Fruit fly (Drosophila melanogaster): ENCODE measurements around the gene CtIP.

The CtIP gene

dm6 chr3L:20474789-20475208 lies 38.7 kb downstream of the CtIP start (continued):
- peak; percentile 37 for TF ChIP-seq salm (tag; optimal IDR thresholded peaks at IDR 0.05)
- no peak for TF ChIP-seq Sry-β (GFP tag; optimal IDR thresholded peaks at IDR 0.05)
- peak; percentile 88 for TF ChIP-seq fu2 (GFP tag; optimal IDR thresholded peaks at IDR 0.05)
- TF ChIP-seq tx (GFP tag; optimal IDR thresholded peaks at IDR 0.05), result peak; percentile 76
- TF ChIP-seq rib (GFP tag; IDR thresholded peaks at IDR 0.05), result no peak
- TF ChIP-seq Nf-YA (GFP tag; IDR thresholded peaks at IDR 0.05), result no peak
- no peak for TF ChIP-seq CG17361 (GFP tag; IDR thresholded peaks at IDR 0.05)
- TF ChIP-seq CG9876 (GFP tag; optimal IDR thresholded peaks at IDR 0.05), result peak; percentile 82
- peak; percentile 85 for TF ChIP-seq CG2712 (tag; optimal IDR thresholded peaks at IDR 0.05)
- peak; percentile 91 for TF ChIP-seq PHDP (tag; optimal IDR thresholded peaks at IDR 0.05)
- peak; percentile 84 for TF ChIP-seq trh (GFP tag; optimal IDR thresholded peaks at IDR 0.05)
- TF ChIP-seq gcm2 (GFP tag; optimal IDR thresholded peaks at IDR 0.05), result peak; percentile 47
- no peak for TF ChIP-seq CG1832 (GFP tag; optimal IDR thresholded peaks at IDR 0.05)
- TF ChIP-seq insv (GFP tag; optimal IDR thresholded peaks at IDR 0.05), result peak in 1 of 2 experiments; percentile 62
- TF ChIP-seq CG2116 (GFP tag; optimal IDR thresholded peaks at IDR 0.05), result peak; percentile 64
- TF ChIP-seq unpg (GFP tag; optimal IDR thresholded peaks at IDR 0.05), result peak; percentile 86
- no peak for TF ChIP-seq CG9215 (GFP tag; IDR thresholded peaks at IDR 0.05)
- peak; percentile 98 for TF ChIP-seq Med (GFP tag)
- TF ChIP-seq CG8089 (GFP tag; optimal IDR thresholded peaks at IDR 0.05), result peak; percentile 65
- TF ChIP-seq seq (GFP tag; IDR thresholded peaks at IDR 0.05), result no peak
- TF ChIP-seq dati (GFP tag; IDR thresholded peaks at IDR 0.05), result no peak
- no peak for TF ChIP-seq cg (GFP tag; optimal IDR thresholded peaks at IDR 0.05)
- TF ChIP-seq CG2199 (GFP tag; IDR thresholded peaks at IDR 0.05), result no peak
- peak; percentile 56 for TF ChIP-seq jing (GFP tag; optimal IDR thresholded peaks at IDR 0.05)
- peak; percentile 75 for TF ChIP-seq nmo (GFP tag; optimal IDR thresholded peaks at IDR 0.05)
- TF ChIP-seq CG2889 (GFP tag; IDR thresholded peaks at IDR 0.05), result no peak
- peak; percentile 60 for TF ChIP-seq pfk (GFP tag; optimal IDR thresholded peaks at IDR 0.05)
- peak; percentile 77 for TF ChIP-seq CG16815 (GFP tag; optimal IDR thresholded peaks at IDR 0.05)
- peak; percentile 62 for TF ChIP-seq nerfin-1 (tag; optimal IDR thresholded peaks at IDR 0.05)
- TF ChIP-seq CG17568 (GFP tag; optimal IDR thresholded peaks at IDR 0.05), result peak; percentile 70
- no peak for TF ChIP-seq tgo (GFP tag; IDR thresholded peaks at IDR 0.05)
- TF ChIP-seq sima (GFP tag; optimal IDR thresholded peaks at IDR 0.05), result peak; percentile 59
- TF ChIP-seq crp (GFP tag; optimal IDR thresholded peaks at IDR 0.05), result peak; percentile 46 to 93
- TF ChIP-seq bowl (GFP tag; IDR thresholded peaks at IDR 0.05), result no peak
- peak; percentile 75 for TF ChIP-seq oc (tag; optimal IDR thresholded peaks at IDR 0.05)
- TF ChIP-seq CG6765 (GFP tag; optimal IDR thresholded peaks at IDR 0.05), result peak; percentile 85
- TF ChIP-seq Sry-δ (GFP tag; optimal IDR thresholded peaks at IDR 0.05), result peak; percentile 48
- no peak for TF ChIP-seq CG6791 (GFP tag; IDR thresholded peaks at IDR 0.05; ENCODE audit: partially characterized antibody)
- no peak for TF ChIP-seq so (GFP tag; IDR thresholded peaks at IDR 0.05)
- TF ChIP-seq CG17612 (GFP tag; IDR thresholded peaks at IDR 0.05), result no peak
- peak; percentile 91 for TF ChIP-seq Fer3 (tag; optimal IDR thresholded peaks at IDR 0.05)
- TF ChIP-seq Hr39 (optimal IDR thresholded peaks at IDR 0.05), result no peak
- peak; percentile 81 for TF ChIP-seq MTF-1 (GFP tag; optimal IDR thresholded peaks at IDR 0.05; ENCODE audit: borderline replicate concordance)
- peak; percentile 77 for TF ChIP-seq Blimp-1 (GFP tag; optimal IDR thresholded peaks at IDR 0.05)
- TF ChIP-seq az2 (GFP tag; optimal IDR thresholded peaks at IDR 0.05), result peak; percentile 90
- TF ChIP-seq CG43689 (GFP tag; IDR thresholded peaks at IDR 0.05), result no peak
- TF ChIP-seq hb (GFP tag; IDR thresholded peaks at IDR 0.05; ENCODE audit: partially characterized antibody), result no peak
- peak; percentile 80 for TF ChIP-seq CG17829 (tag; optimal IDR thresholded peaks at IDR 0.05)
- TF ChIP-seq CG15479 (GFP tag; optimal IDR thresholded peaks at IDR 0.05), result no peak
- peak; percentile 75 for TF ChIP-seq CG12299 (tag; optimal IDR thresholded peaks at IDR 0.05)
- TF ChIP-seq CG6254 (GFP tag; optimal IDR thresholded peaks at IDR 0.05), result peak; percentile 59
